Fruit fly (Drosophila melanogaster) Kc167 (cell line): Measurements from ENCODE around the gene ppk20.

Source experiments
- Myc ChIP-seq: fragments of >200 bp; optimal IDR thresholded peaks from 2 replicates; lab custom pipeline; 2017; ENCODE audit warnings: missing external identifiers
- psq ChIP-seq: fragments of >200 bp; optimal IDR thresholded peaks from 2 replicates; lab custom pipeline; 2017; ENCODE audit warnings: missing external identifiers

dm6 chr3R:29707258-29707657 lies 38.6 kb upstream of the ppk20 start:
- TF ChIP-seq psq (no peak), Myc (lab: Kevin White, UChicago) (no peak)
